Worm (Caenorhabditis elegans): Measurements from ENCODE around the gene C17H12.10.
"Not testable (repeated sequence)": the region's sequence is repeated elsewhere in the genome, so short reads cannot be mapped to it uniquely, and the experiment has no call there.

The C17H12.10 gene

DNA sequence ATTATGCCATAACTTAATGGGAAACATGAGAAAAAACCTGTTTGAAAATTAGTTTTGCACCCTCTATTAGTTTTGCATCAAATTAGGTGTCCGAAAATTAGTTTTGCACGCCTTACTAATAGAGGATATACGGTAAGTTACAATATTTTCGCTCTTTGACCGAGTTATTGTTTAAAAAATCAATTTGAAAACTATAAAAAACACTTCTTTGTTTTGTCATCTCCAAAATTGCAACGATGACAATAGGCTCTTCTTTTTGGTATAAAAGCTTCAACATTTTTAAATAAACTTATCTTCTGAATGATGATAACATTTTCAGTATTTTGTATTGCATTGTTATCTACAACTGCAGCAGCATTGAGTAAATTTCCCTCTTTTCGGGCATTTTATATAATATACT, 20.9 kb downstream of the C17H12.10 start, which contains the start of gene H20E11.2:
H20E11.2 (plus strand) TSS at position 301 of the 400 bp plus-strand sequence.
- TF ChIP-seq mep-1 (tag; optimal IDR thresholded peaks at IDR 0.05); unc-39 (tag; optimal IDR thresholded peaks at IDR 0.05); elt-1 (tag; optimal IDR thresholded peaks at IDR 0.05; ENCODE audit: borderline replicate concordance, insufficient read depth): not testable (repeated sequence)

DNA sequence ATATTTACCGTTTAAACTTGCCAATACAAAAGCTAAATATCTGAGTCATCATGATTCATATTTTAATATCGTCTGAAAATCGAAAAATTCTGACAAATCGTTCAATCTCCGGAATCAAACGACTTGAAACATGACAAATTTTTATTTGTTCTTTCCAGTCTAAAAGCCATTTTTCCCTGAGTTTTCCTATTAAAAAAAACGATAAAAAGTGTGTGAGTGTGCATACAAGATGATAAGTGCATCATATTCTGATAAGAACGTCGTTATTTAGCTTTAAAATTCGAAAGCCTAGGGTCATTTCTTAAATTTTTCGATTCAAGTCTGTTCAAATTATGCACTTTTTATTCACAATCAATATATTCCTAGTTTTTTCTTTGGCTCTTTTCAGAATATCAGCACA, 23.3 kb downstream of the C17H12.10 start, which contains the start of gene H20E11.1:
H20E11.1 (plus strand) TSS at position 244 of the 400 bp plus-strand sequence.
- TF ChIP-seq mls-2 (tag; optimal IDR thresholded peaks at IDR 0.05), result no peak
- no peak for TF ChIP-seq drap-1 (GFP tag; optimal IDR thresholded peaks at IDR 0.05)
- no peak for TF ChIP-seq nhr-237 (tag; optimal IDR thresholded peaks at IDR 0.05)
- no peak for TF ChIP-seq M03D4.4 (tag; optimal IDR thresholded peaks at IDR 0.05)
- TF ChIP-seq blmp-1 (tag; optimal IDR thresholded peaks at IDR 0.05), result no peak
- TF ChIP-seq sptf-1 (tag; optimal IDR thresholded peaks at IDR 0.05), result no peak
- no peak for TF ChIP-seq flh-1 (GFP tag; optimal IDR thresholded peaks at IDR 0.05)
- no peak for TF ChIP-seq nhr-12 (tag; optimal IDR thresholded peaks at IDR 0.05)
- TF ChIP-seq ces-1 (GFP tag; optimal IDR thresholded peaks at IDR 0.05), result no peak
- TF ChIP-seq ham-2 (GFP tag; optimal IDR thresholded peaks at IDR 0.05), result no peak
- TF ChIP-seq pha-4 (tag; optimal IDR thresholded peaks at IDR 0.05), result no peak
- no peak for TF ChIP-seq cnd-1 (tag; optimal IDR thresholded peaks at IDR 0.05)
- no peak for TF ChIP-seq lin-32 (GFP tag; optimal IDR thresholded peaks at IDR 0.05)
- no peak for TF ChIP-seq sem-2 (GFP tag; optimal IDR thresholded peaks at IDR 0.05)
- no peak for TF ChIP-seq lin-13 (tag; optimal IDR thresholded peaks at IDR 0.05)
- TF ChIP-seq unc-62 (GFP tag; optimal IDR thresholded peaks at IDR 0.05), result no peak
- TF ChIP-seq elt-3 (tag; optimal IDR thresholded peaks at IDR 0.05), result no peak
- no peak for TF ChIP-seq ceh-39 (tag; optimal IDR thresholded peaks at IDR 0.05)
- TF ChIP-seq zip-8 (tag; optimal IDR thresholded peaks at IDR 0.05), result no peak
- TF ChIP-seq ztf-11 (tag; optimal IDR thresholded peaks at IDR 0.05), result no peak

DNA sequence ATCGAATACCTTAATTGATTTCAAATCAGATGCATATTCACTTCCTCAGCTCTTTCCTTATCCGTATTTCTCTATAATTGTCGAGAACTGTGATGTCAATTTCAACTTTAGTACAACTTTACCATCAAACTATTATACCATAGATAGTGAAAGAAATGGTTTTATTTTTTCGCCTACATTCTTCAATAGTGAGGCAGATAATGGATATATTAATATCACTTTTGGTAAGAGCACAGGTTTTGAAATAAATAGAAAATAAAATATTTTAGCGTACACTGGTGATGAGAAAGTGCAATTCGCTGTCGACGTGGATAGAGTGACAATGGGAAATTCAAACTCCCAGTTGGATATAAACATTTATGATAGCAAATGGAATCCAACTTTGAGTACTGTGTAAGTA, 25.6 kb downstream of the C17H12.10 start:
- no peak for TF ChIP-seq ces-1 (GFP tag; optimal IDR thresholded peaks at IDR 0.05)
- TF ChIP-seq mep-1 (tag; optimal IDR thresholded peaks at IDR 0.05), result no peak
- no peak for TF ChIP-seq ceh-83 (GFP tag; optimal IDR thresholded peaks at IDR 0.05)
- no peak for TF ChIP-seq sptf-1 (tag; optimal IDR thresholded peaks at IDR 0.05)
- no peak for TF ChIP-seq ceh-39 (tag; optimal IDR thresholded peaks at IDR 0.05)
- TF ChIP-seq snpc-4 (tag; optimal IDR thresholded peaks at IDR 0.05), result no peak
- TF ChIP-seq unc-39 (tag; optimal IDR thresholded peaks at IDR 0.05), result no peak
- no peak for TF ChIP-seq nhr-237 (tag; optimal IDR thresholded peaks at IDR 0.05)
- TF ChIP-seq mls-2 (tag; optimal IDR thresholded peaks at IDR 0.05), result no peak
- TF ChIP-seq M03D4.4 (tag; optimal IDR thresholded peaks at IDR 0.05), result no peak
- TF ChIP-seq ztf-11 (tag; optimal IDR thresholded peaks at IDR 0.05), result no peak
- no peak for TF ChIP-seq mab-5 (tag; optimal IDR thresholded peaks at IDR 0.05)
- TF ChIP-seq blmp-1 (tag; optimal IDR thresholded peaks at IDR 0.05), result no peak
- TF ChIP-seq unc-62 (GFP tag; optimal IDR thresholded peaks at IDR 0.05), result no peak
- TF ChIP-seq nhr-76 (tag; optimal IDR thresholded peaks at IDR 0.05), result no peak

DNA sequence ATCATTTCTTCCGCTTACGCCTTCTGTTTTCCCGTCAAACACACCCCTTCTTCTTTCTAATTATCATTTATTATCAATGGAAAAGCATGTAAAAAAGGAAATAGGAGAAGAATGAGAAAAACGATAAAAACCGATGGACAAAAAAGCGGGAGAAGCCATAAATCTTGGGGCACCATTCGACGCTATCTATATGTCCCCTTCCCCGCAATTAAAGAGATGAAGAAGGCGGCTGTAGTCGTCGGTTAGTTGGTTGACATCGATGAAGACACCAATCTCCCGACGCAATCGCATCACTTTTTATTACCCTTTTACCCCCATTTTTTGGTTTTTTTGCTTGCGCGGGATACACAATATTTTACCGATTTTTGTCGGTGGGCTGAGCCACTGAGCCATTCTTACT, 27.0 kb downstream of the C17H12.10 start:
- no peak for TF ChIP-seq nhr-237 (tag; optimal IDR thresholded peaks at IDR 0.05)
- peak; percentile 46 for TF ChIP-seq elt-1 (tag; optimal IDR thresholded peaks at IDR 0.05; ENCODE audit: borderline replicate concordance, insufficient read depth)
- TF ChIP-seq flh-1 (GFP tag; optimal IDR thresholded peaks at IDR 0.05), result no peak

DNA sequence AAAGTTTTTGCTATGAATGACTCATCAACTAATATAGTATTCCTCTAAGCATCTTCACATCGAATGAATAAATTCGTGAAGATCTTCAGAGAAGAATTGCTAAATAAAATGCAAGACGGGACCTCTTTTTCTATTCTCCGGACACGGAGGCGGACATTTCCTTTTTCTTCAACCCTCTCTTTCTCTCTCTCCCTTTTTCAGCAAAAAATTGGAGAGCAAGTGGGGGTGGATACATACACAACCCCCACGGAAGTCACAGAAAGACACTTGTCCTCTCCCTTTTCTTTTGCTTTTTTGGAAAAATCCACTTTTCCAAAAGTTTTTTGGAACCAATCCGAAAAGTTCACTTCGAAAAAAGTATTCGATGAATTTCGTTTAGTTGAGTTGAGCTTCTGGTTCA, 28.1 kb downstream of the C17H12.10 start:
- TF ChIP-seq nhr-28 (tag; optimal IDR thresholded peaks at IDR 0.05) (no peak), unc-62 (GFP tag; optimal IDR thresholded peaks at IDR 0.05) (no peak), cnd-1 (tag; optimal IDR thresholded peaks at IDR 0.05) (no peak), ztf-11 (tag; optimal IDR thresholded peaks at IDR 0.05) (no peak), lsy-2 (tag; optimal IDR thresholded peaks at IDR 0.05) (no peak), sem-2 (GFP tag; optimal IDR thresholded peaks at IDR 0.05) (no peak), M03D4.4 (tag; optimal IDR thresholded peaks at IDR 0.05) (no peak), nhr-76 (tag; optimal IDR thresholded peaks at IDR 0.05) (no peak), ces-1 (GFP tag; optimal IDR thresholded peaks at IDR 0.05) (no peak), drap-1 (GFP tag; optimal IDR thresholded peaks at IDR 0.05) (no peak), tbx-8 (GFP tag; optimal IDR thresholded peaks at IDR 0.05) (no peak), lin-32 (GFP tag; optimal IDR thresholded peaks at IDR 0.05) (no peak), blmp-1 (tag; optimal IDR thresholded peaks at IDR 0.05) (no peak), nhr-2 (tag; optimal IDR thresholded peaks at IDR 0.05) (no peak), nhr-237 (tag; optimal IDR thresholded peaks at IDR 0.05) (no peak), unc-120 (tag; optimal IDR thresholded peaks at IDR 0.05; ENCODE audit: poor library complexity, severe bottlenecking) (no peak), ham-2 (GFP tag; optimal IDR thresholded peaks at IDR 0.05) (no peak)

All from whole organism, mixed stage, embryonic.